Fruit fly (Drosophila melanogaster) S2 (cell line): ENCODE data around the gene Nepl16.
A peak's percentile ranks its signal among the peaks of the same experiment; 100 is the strongest.

Experiments used
- CG8478 ChIP-seq: fragments of >200 bp; optimal IDR thresholded peaks from 2 replicates; lab custom pipeline; 2018
- CTCF ChIP-seq, 2 experiments: fragments of >200 bp; optimal IDR thresholded peaks; 2 replicates each; lab custom pipeline; 2018

DNA sequence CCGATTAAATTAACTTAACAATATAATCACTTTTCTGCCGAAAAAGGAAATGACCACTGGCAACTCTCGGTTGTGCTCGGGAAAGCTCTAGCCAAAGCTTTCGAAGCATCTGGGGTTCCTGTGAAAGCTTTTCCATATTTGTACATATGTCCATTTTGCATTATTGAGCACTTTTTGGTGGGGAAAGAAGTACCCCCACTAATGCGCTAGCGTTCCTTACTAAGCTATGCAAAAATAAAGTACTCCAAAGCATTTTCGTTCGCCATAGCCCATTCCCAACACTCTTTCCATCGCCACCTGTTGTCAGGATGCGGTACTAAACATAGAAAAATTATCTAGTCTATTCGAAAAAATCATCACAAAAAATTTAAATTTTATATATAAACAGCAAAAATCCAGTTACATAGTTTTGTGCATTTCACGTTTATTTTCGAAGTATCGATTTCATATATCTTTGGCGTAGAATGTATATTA lies at the start of gene Nepl16:
- TF ChIP-seq CTCF (optimal IDR thresholded peaks at IDR 0.05; lab: Kevin White, UChicago) (peak; percentile 38 to 68), CG8478 (lab: Kevin White, UChicago) (no peak)
